Worm (Caenorhabditis elegans) whole organism, young adult: ENCODE measurements around the gene plc-2.

Source experiments
- B0261.1 ChIP-seq: sonication (generic microtip); optimal IDR thresholded peaks from 2 replicates; lab custom pipeline; 2016; ENCODE audit warnings: mild to moderate bottlenecking, missing genetic modification characterization, moderate library complexity, missing compliant biosample characterization
- C17E4.6 ChIP-seq: fragments of 200-800 bp; sonication (Bioruptor generic); IDR thresholded peaks from 2 replicates; pipeline ENCODE4 v1.3.6; 2022; ENCODE audit warnings: missing genetic modification reagents, missing genetic modification characterization, missing compliant biosample characterization
- D2030.7 ChIP-seq: fragments of 200-800 bp; sonication (Bioruptor generic); IDR thresholded peaks from 2 replicates; pipeline ENCODE4 v1.3.6; 2022; ENCODE audit warnings: missing genetic modification reagents, missing genetic modification characterization, missing compliant biosample characterization
- F39B2.1 ChIP-seq: fragments of 200-800 bp; sonication (Bioruptor generic); IDR thresholded peaks from 2 replicates; pipeline ENCODE4 v1.3.6; 2022; ENCODE audit warnings: missing genetic modification reagents, missing genetic modification characterization, missing compliant biosample characterization
- F49E8.2 ChIP-seq: sonication (generic microtip); optimal IDR thresholded peaks from 3 replicates; lab custom pipeline; 2017; ENCODE audit warnings: missing genetic modification characterization, mild to moderate bottlenecking, missing compliant biosample characterization, antibody characterized with exemption, moderate library complexity; ENCODE audit not compliant: insufficient read depth
- T07F8.4 ChIP-seq: sonication (generic microtip); optimal IDR thresholded peaks from 2 replicates; lab custom pipeline; 2016; ENCODE audit warnings: mild to moderate bottlenecking, missing genetic modification characterization, moderate library complexity, missing compliant biosample characterization
- T26A5.8 ChIP-seq: sonication (generic microtip); optimal IDR thresholded peaks from 2 replicates; lab custom pipeline; 2016; ENCODE audit warnings: missing genetic modification characterization, missing compliant biosample characterization
- Y53F4B.3 ChIP-seq: fragments of 200-800 bp; sonication (Bioruptor generic); IDR thresholded peaks from 2 replicates; pipeline ENCODE4 v1.3.6; 2022; ENCODE audit warnings: missing genetic modification reagents, missing genetic modification characterization, missing compliant biosample characterization
- Y56A3A.18 ChIP-seq: fragments of 200-800 bp; sonication (Bioruptor generic); IDR thresholded peaks from 2 replicates; pipeline ENCODE4 v1.3.6; 2022; ENCODE audit warnings: missing genetic modification reagents, missing genetic modification characterization, missing compliant biosample characterization
- Y95B8A.8 ChIP-seq: fragments of 200-800 bp; sonication (Bioruptor generic); IDR thresholded peaks from 2 replicates; pipeline ENCODE4 v1.3.6; 2022; ENCODE audit warnings: missing genetic modification reagents, missing genetic modification characterization, missing compliant biosample characterization
- akir-1 ChIP-seq: fragments of 200-800 bp; sonication (Bioruptor generic); optimal IDR thresholded peaks from 2 replicates; lab custom pipeline; 2018; ENCODE audit warnings: mild to moderate bottlenecking, missing genetic modification characterization, moderate library complexity, missing compliant biosample characterization
- cebp-1 ChIP-seq, 2 experiments: fragments of 200-800 bp in 1 of 2; sonication (Bioruptor generic) in 1 of 2; sonication (generic microtip) in 1 of 2; IDR thresholded peaks in 1 of 2; optimal IDR thresholded peaks in 1 of 2; 2 replicates each; pipeline versions ENCODE4 v1.3.6 to Lab custom; 2017 to 2022; ENCODE audit warnings: missing compliant biosample characterization in 2 of 2, missing genetic modification characterization in 2 of 2, mild to moderate bottlenecking in 1 of 2, missing genetic modification reagents in 1 of 2, moderate library complexity in 1 of 2
- cebp-2 ChIP-seq: fragments of 200-800 bp; sonication (Bioruptor generic); IDR thresholded peaks from 2 replicates; pipeline ENCODE4 v1.3.6; 2022; ENCODE audit warnings: missing genetic modification characterization, missing compliant biosample characterization
- ceh-100 ChIP-seq: fragments of 200-800 bp; sonication (Bioruptor generic); IDR thresholded peaks from 2 replicates; pipeline ENCODE4 v1.3.6; 2022; ENCODE audit warnings: missing genetic modification reagents, missing genetic modification characterization, missing compliant biosample characterization
- ceh-91 ChIP-seq: fragments of 200-800 bp; sonication (Bioruptor generic); IDR thresholded peaks from 2 replicates; pipeline ENCODE4 v1.3.6; 2022; ENCODE audit warnings: missing genetic modification reagents, missing genetic modification characterization, missing compliant biosample characterization
- die-1 ChIP-seq: sonication (generic microtip); optimal IDR thresholded peaks from 2 replicates; lab custom pipeline; 2016; ENCODE audit warnings: missing genotype, mild to moderate bottlenecking, missing genetic modification characterization, missing compliant biosample characterization
- dox-1 ChIP-seq: fragments of 200-800 bp; sonication (Bioruptor generic); IDR thresholded peaks from 2 replicates; pipeline ENCODE4 v1.3.6; 2022; ENCODE audit warnings: missing genetic modification reagents, missing genetic modification characterization, missing compliant biosample characterization
- dpl-1 ChIP-seq: fragments of 150-350 bp; optimal IDR thresholded peaks from 2 replicates; lab custom pipeline; 2014; ENCODE audit warnings: missing biosample characterization, missing genetic modification reagents, missing genetic modification characterization
- efl-1 ChIP-seq: fragments of 150-350 bp; optimal IDR thresholded peaks from 2 replicates; lab custom pipeline; 2014; ENCODE audit warnings: missing biosample characterization, missing genetic modification reagents, missing genetic modification characterization
- him-1 ChIP-seq: sonication (generic microtip); optimal IDR thresholded peaks from 2 replicates; lab custom pipeline; 2016; ENCODE audit warnings: missing genotype, missing genetic modification reagents, missing genetic modification characterization, missing compliant biosample characterization
- hlh-26 ChIP-seq: fragments of 200-800 bp; sonication (Bioruptor generic); conservative IDR thresholded peaks from 2 replicates; pipeline ENCODE4 v1.3.6; 2022; ENCODE audit warnings: missing genetic modification reagents, missing genetic modification characterization, missing compliant biosample characterization
- hmg-1.2 ChIP-seq: fragments of 200-800 bp; sonication (Bioruptor generic); IDR thresholded peaks from 2 replicates; pipeline ENCODE4 v1.3.6; 2022; ENCODE audit warnings: missing genetic modification reagents, missing genetic modification characterization, missing compliant biosample characterization
- hmg-20 ChIP-seq: fragments of 200-800 bp; sonication (Bioruptor generic); IDR thresholded peaks from 2 replicates; pipeline ENCODE4 v1.3.6; 2022; ENCODE audit warnings: missing genetic modification reagents, missing genetic modification characterization, missing compliant biosample characterization
- hrde-1 ChIP-seq: sonication (generic microtip); optimal IDR thresholded peaks from 2 replicates; lab custom pipeline; 2016; ENCODE audit warnings: missing genetic modification characterization, mild to moderate bottlenecking, missing compliant biosample characterization, moderate library complexity, missing genotype, missing genetic modification reagents, borderline replicate concordance
- lag-1 ChIP-seq: fragments of 200-800 bp; sonication (Bioruptor generic); IDR thresholded peaks from 2 replicates; pipeline ENCODE4 v1.3.6; 2022; ENCODE audit warnings: missing genetic modification reagents, missing genetic modification characterization, missing compliant biosample characterization
- let-526 ChIP-seq: fragments of 200-800 bp; sonication (Bioruptor generic); IDR thresholded peaks from 2 replicates; pipeline ENCODE4 v1.3.6; 2022; ENCODE audit warnings: missing genetic modification reagents, missing genetic modification characterization, missing compliant biosample characterization
- lin-35 ChIP-seq, 3 experiments: fragments of 150-350 bp in 2 of 3; sonication (generic microtip) in 1 of 3; optimal IDR thresholded peaks; 2 replicates each; lab custom pipeline; 2014 to 2018; ENCODE audit warnings: missing biosample characterization in 3 of 3, missing genetic modification characterization in 3 of 3, missing genetic modification reagents in 3 of 3
- lin-54 ChIP-seq: fragments of 200-800 bp; sonication (Bioruptor generic); optimal IDR thresholded peaks from 2 replicates; lab custom pipeline; 2018; ENCODE audit warnings: mild to moderate bottlenecking, missing genetic modification characterization, missing compliant biosample characterization
- lir-1 ChIP-seq: fragments of 200-800 bp; sonication (Bioruptor generic); conservative IDR thresholded peaks from 2 replicates; pipeline ENCODE4 v1.3.6; 2022; ENCODE audit warnings: missing genetic modification reagents, missing genetic modification characterization, missing compliant biosample characterization
- lsl-1 ChIP-seq: fragments of 200-800 bp; sonication (Bioruptor generic); optimal IDR thresholded peaks from 2 replicates; lab custom pipeline; 2018; ENCODE audit warnings: mild to moderate bottlenecking, missing genetic modification characterization, moderate library complexity, missing compliant biosample characterization
- madf-10 ChIP-seq: sonication (generic microtip); optimal IDR thresholded peaks from 2 replicates; lab custom pipeline; 2016; ENCODE audit warnings: mild to moderate bottlenecking, missing genetic modification characterization, missing compliant biosample characterization
- madf-3 ChIP-seq: fragments of 200-800 bp; sonication (Bioruptor generic); IDR thresholded peaks from 2 replicates; pipeline ENCODE4 v1.3.6; 2022; ENCODE audit warnings: missing genetic modification reagents, missing genetic modification characterization, missing compliant biosample characterization
- pbrm-1 ChIP-seq: fragments of 200-800 bp; sonication (Bioruptor generic); IDR thresholded peaks from 2 replicates; pipeline ENCODE4 v1.3.6; 2022; ENCODE audit warnings: missing genetic modification reagents, missing genetic modification characterization, missing compliant biosample characterization
- rcor-1 ChIP-seq: fragments of 200-800 bp; sonication (Bioruptor generic); IDR thresholded peaks from 2 replicates; pipeline ENCODE4 v1.3.6; 2022; ENCODE audit warnings: missing genetic modification reagents, missing genetic modification characterization, missing compliant biosample characterization
- rec-8 ChIP-seq, 2 experiments: sonication (generic microtip); optimal IDR thresholded peaks; 2 replicates each; lab custom pipeline; 2016; ENCODE audit warnings: mild to moderate bottlenecking in 2 of 2, missing genetic modification characterization in 2 of 2, missing genetic modification reagents in 2 of 2, missing genotype in 2 of 2, missing biosample characterization in 1 of 2, missing compliant biosample characterization in 1 of 2, moderate library complexity in 1 of 2
- snpc-1.1 ChIP-seq: sonication (generic microtip); optimal IDR thresholded peaks from 2 replicates; lab custom pipeline; 2017; ENCODE audit warnings: missing genetic modification characterization, mild to moderate bottlenecking, missing compliant biosample characterization, antibody characterized with exemption, moderate library complexity, missing genotype, missing genetic modification reagents; ENCODE audit not compliant: insufficient read depth
- snpc-1.3 ChIP-seq: sonication (generic microtip); optimal IDR thresholded peaks from 2 replicates; lab custom pipeline; 2017; ENCODE audit warnings: missing genetic modification characterization, mild to moderate bottlenecking, missing compliant biosample characterization, antibody characterized with exemption, moderate library complexity, missing genotype, missing genetic modification reagents; ENCODE audit not compliant: insufficient read depth
- snpc-4 ChIP-seq, 5 experiments: fragments of 150-350 bp in 1 of 5; sonication (generic microtip) in 4 of 5; optimal IDR thresholded peaks; 2 replicates each; lab custom pipeline; 2014 to 2018; ENCODE audit warnings: missing genetic modification characterization in 5 of 5, missing biosample characterization in 3 of 5, antibody characterized with exemption in 2 of 5, mild to moderate bottlenecking in 2 of 5, missing compliant biosample characterization in 2 of 5, missing genotype in 2 of 5, moderate library complexity in 2 of 5, missing genetic modification reagents in 1 of 5
- somi-1 ChIP-seq: fragments of 200-800 bp; sonication (Bioruptor generic); optimal IDR thresholded peaks from 2 replicates; lab custom pipeline; 2018; ENCODE audit warnings: mild to moderate bottlenecking, missing genetic modification characterization, missing compliant biosample characterization
- tbp1 ChIP-seq: fragments of 200-800 bp; sonication (Bioruptor generic); optimal IDR thresholded peaks from 2 replicates; lab custom pipeline; 2018; ENCODE audit warnings: mild to moderate bottlenecking, missing genetic modification characterization, missing compliant biosample characterization
- tlf-1 ChIP-seq: fragments of 200-800 bp; sonication (Bioruptor generic); optimal IDR thresholded peaks from 2 replicates; lab custom pipeline; 2018; ENCODE audit warnings: mild to moderate bottlenecking, missing genetic modification characterization, missing compliant biosample characterization
- unc-130 ChIP-seq: sonication (generic microtip); optimal IDR thresholded peaks from 2 replicates; lab custom pipeline; 2016; ENCODE audit warnings: missing genetic modification reagents, missing genetic modification characterization, missing compliant biosample characterization
- ztf-26 ChIP-seq: sonication (generic microtip); optimal IDR thresholded peaks from 2 replicates; lab custom pipeline; 2017; ENCODE audit warnings: missing genetic modification characterization, missing compliant biosample characterization
- ztf-28 ChIP-seq: fragments of 200-800 bp; sonication (Bioruptor generic); IDR thresholded peaks from 2 replicates; pipeline ENCODE4 v1.3.6; 2022; ENCODE audit warnings: missing genetic modification reagents, missing genetic modification characterization, missing compliant biosample characterization

plc-2 gene

ce11 chrV:15184097-15185040, 8.0 kb upstream of the plc-2 start, which contains the start of gene Y75B12B.1:
TSS of gene Y75B12B.1 (plus strand) at chrV:15184699.
- TF ChIP-seq snpc-1.1 (tag; lab: Kevin White, UChicago): peak; percentile 33
- TF ChIP-seq rcor-1 (GFP tag; lab: Robert Waterston, UW): peak; percentile 46
- TF ChIP-seq dpl-1 (GFP tag; lab: Kevin White, UChicago): peak; percentile 67
- no peak for TF ChIP-seq lir-1 (GFP tag; lab: Robert Waterston, UW)
- TF ChIP-seq F49E8.2 (tag; lab: Kevin White, UChicago): peak; percentile 71
- TF ChIP-seq him-1: peak; percentile 85
- no peak for TF ChIP-seq F39B2.1
- peak; percentile 89 for TF ChIP-seq D2030.7 (GFP tag; lab: Robert Waterston, UW)
- TF ChIP-seq B0261.1 (tag; lab: Kevin White, UChicago): peak; percentile 20
- TF ChIP-seq die-1: no peak
- peak; percentile 96 for TF ChIP-seq lsl-1 (GFP tag; lab: Kevin White, UChicago)
- no peak for TF ChIP-seq snpc-4 (GFP tag; optimal IDR thresholded peaks at IDR 0.05; lab: Kevin White, UChicago)
- TF ChIP-seq snpc-4 (tag; optimal IDR thresholded peaks at IDR 0.05; lab: Kevin White, UChicago): peak in 1 of 4 experiments; percentile 25
- peak; percentile 77 for TF ChIP-seq tlf-1
- TF ChIP-seq rec-8 (tag; optimal IDR thresholded peaks at IDR 0.05; lab: Kevin White, UChicago): peak in 1 of 2 experiments; percentile 29
- no peak for TF ChIP-seq akir-1
- TF ChIP-seq T07F8.4: no peak
- peak; percentile 9; the same call in 1 of the 2 replicates for TF ChIP-seq hmg-1.2 (GFP tag; lab: Robert Waterston, UW)
- TF ChIP-seq lin-54 (GFP tag; lab: Kevin White, UChicago): peak; percentile 67
- TF ChIP-seq ztf-26 (tag; lab: Kevin White, UChicago): no peak
- no peak for TF ChIP-seq Y56A3A.18 (GFP tag; lab: Robert Waterston, UW)
- TF ChIP-seq pbrm-1: peak; percentile 69; the same call in 1 of the 2 replicates
- TF ChIP-seq ztf-28 (GFP tag; lab: Robert Waterston, UW): 0 out of 2 replicates have a peak, but pooled peaks have one; percentile 57
- TF ChIP-seq cebp-1 (GFP tag; IDR thresholded peaks at IDR 0.05; lab: Robert Waterston, UW): no peak
- TF ChIP-seq cebp-1 (tag; optimal IDR thresholded peaks at IDR 0.05; lab: Kevin White, UChicago): no peak
- TF ChIP-seq unc-130 (GFP tag; lab: Kevin White, UChicago): peak; percentile 2
- TF ChIP-seq lag-1 (GFP tag; lab: Robert Waterston, UW): no peak
- no peak for TF ChIP-seq hlh-26 (GFP tag; lab: Robert Waterston, UW)
- TF ChIP-seq snpc-1.3: peak; percentile 34
- TF ChIP-seq cebp-2 (GFP tag; lab: Robert Waterston, UW): no peak
- no peak for TF ChIP-seq madf-10 (tag; lab: Kevin White, UChicago)
- peak; percentile 74 for TF ChIP-seq ceh-91 (GFP tag; lab: Robert Waterston, UW)
- peak; percentile 68 for TF ChIP-seq dox-1 (GFP tag; lab: Robert Waterston, UW)
- no peak for TF ChIP-seq hrde-1 (tag; lab: Kevin White, UChicago)
- TF ChIP-seq hmg-20 (GFP tag; lab: Robert Waterston, UW): no peak
- no peak for TF ChIP-seq let-526
- TF ChIP-seq lin-35 (GFP tag; optimal IDR thresholded peaks at IDR 0.05; lab: Kevin White, UChicago): peak in 2 of 3 experiments; percentile 37 to 39
- TF ChIP-seq ceh-100 (GFP tag; lab: Robert Waterston, UW): peak; percentile 79
- TF ChIP-seq somi-1 (GFP tag; lab: Kevin White, UChicago): no peak
- TF ChIP-seq efl-1 (GFP tag; lab: Kevin White, UChicago): peak; percentile 91
- TF ChIP-seq T26A5.8 (tag; lab: Kevin White, UChicago): no peak
- TF ChIP-seq Y53F4B.3 (GFP tag; lab: Robert Waterston, UW): no peak
- TF ChIP-seq tbp1: peak; percentile 61
- no peak for TF ChIP-seq Y95B8A.8 (GFP tag; lab: Robert Waterston, UW)
- 0 out of 2 replicates have a peak, but pooled peaks have one; percentile 24 for TF ChIP-seq madf-3 (GFP tag; lab: Robert Waterston, UW)
- TF ChIP-seq C17E4.6 (GFP tag; lab: Robert Waterston, UW): no peak
